Fruit fly (Drosophila melanogaster) Kc167 (cell line): ENCODE results near the gene CG4367.

Experiments used
- Myc ChIP-seq: fragments of >200 bp; optimal IDR thresholded peaks from 2 replicates; lab custom pipeline; 2017; ENCODE audit warnings: missing external identifiers
- Sin3A ChIP-seq: fragments of >200 bp; optimal IDR thresholded peaks from 2 replicates; lab custom pipeline; 2018; ENCODE audit warnings: missing external identifiers
- h ChIP-seq: fragments of >200 bp; optimal IDR thresholded peaks from 3 replicates; lab custom pipeline; 2018; ENCODE audit warnings: missing external identifiers
- insv ChIP-seq: fragments of >200 bp; optimal IDR thresholded peaks from 3 replicates; lab custom pipeline; 2018; ENCODE audit warnings: missing external identifiers
- psq ChIP-seq: fragments of >200 bp; optimal IDR thresholded peaks from 2 replicates; lab custom pipeline; 2017; ENCODE audit warnings: missing external identifiers
- ttk ChIP-seq: sonication (Bioruptor generic); optimal IDR thresholded peaks from 2 replicates; lab custom pipeline; 2017; ENCODE audit warnings: missing external identifiers

Gene CG4367

dm6 chr3R:20274521-20275294 lies 30.1 kb downstream of the CG4367 start:
- TF ChIP-seq Myc (lab: Kevin White, UChicago) (no peak), psq (lab: Kevin White, UChicago) (no peak), ttk (lab: Kevin White, UChicago) (no peak), Sin3A (no peak), insv (lab: Kevin White, UChicago) (no peak), h (lab: Kevin White, UChicago) (no peak)

dm6 chr3R:20273568-20273967 lies 31.2 kb downstream of the CG4367 start:
- no peak for TF ChIP-seq insv (lab: Kevin White, UChicago)
- TF ChIP-seq ttk (lab: Kevin White, UChicago), result no peak
- no peak for TF ChIP-seq h (lab: Kevin White, UChicago)
- TF ChIP-seq Sin3A, result no peak
- TF ChIP-seq psq (lab: Kevin White, UChicago), result no peak
- TF ChIP-seq Myc (lab: Kevin White, UChicago), result no peak

- TF ChIP-seq psq (lab: Kevin White, UChicago), result no peak
- no peak for TF ChIP-seq h (lab: Kevin White, UChicago)
Measured at dm6 chr3R:20265969-20266368, 38.8 kb downstream of the CG4367 start.

dm6 chr3R:20265239-20265846 lies 39.4 kb downstream of the CG4367 start:
- no peak for TF ChIP-seq insv (lab: Kevin White, UChicago)
- no peak for TF ChIP-seq Myc (lab: Kevin White, UChicago)
- no peak for TF ChIP-seq Sin3A
- no peak for TF ChIP-seq psq (lab: Kevin White, UChicago)
- TF ChIP-seq ttk (lab: Kevin White, UChicago), result no peak
- no peak for TF ChIP-seq h (lab: Kevin White, UChicago)

DNA sequence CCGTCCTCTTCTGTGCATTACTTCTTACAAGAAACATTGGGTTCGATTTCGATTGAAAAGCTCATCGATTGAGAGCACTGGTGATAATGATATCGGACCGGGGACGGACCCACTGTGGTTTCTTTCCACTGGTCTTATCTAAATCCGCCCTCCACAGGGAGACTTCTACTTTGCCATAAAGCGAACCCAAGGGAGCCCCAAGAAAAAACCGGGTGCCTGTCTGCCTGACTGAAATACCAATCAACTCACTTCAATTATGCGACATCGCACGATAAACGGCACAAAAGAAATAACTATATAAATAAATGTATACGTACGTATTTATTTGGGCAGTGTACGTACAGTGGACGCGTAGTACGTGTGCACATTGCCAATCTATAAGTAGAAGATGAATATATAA lies 40.0 kb downstream of the CG4367 start:
- TF ChIP-seq h (lab: Kevin White, UChicago) (no peak), Myc (lab: Kevin White, UChicago) (no peak), ttk (lab: Kevin White, UChicago) (no peak), insv (lab: Kevin White, UChicago) (no peak), psq (lab: Kevin White, UChicago) (no peak), Sin3A (no peak)

dm6 chr3R:20263793-20264483 lies 40.8 kb downstream of the CG4367 start:
- TF ChIP-seq Myc (lab: Kevin White, UChicago), result no peak
- TF ChIP-seq psq (lab: Kevin White, UChicago), result no peak
- TF ChIP-seq insv (lab: Kevin White, UChicago), result no peak
- no peak for TF ChIP-seq ttk (lab: Kevin White, UChicago)
- TF ChIP-seq Sin3A, result no peak
- no peak for TF ChIP-seq h (lab: Kevin White, UChicago)

DNA sequence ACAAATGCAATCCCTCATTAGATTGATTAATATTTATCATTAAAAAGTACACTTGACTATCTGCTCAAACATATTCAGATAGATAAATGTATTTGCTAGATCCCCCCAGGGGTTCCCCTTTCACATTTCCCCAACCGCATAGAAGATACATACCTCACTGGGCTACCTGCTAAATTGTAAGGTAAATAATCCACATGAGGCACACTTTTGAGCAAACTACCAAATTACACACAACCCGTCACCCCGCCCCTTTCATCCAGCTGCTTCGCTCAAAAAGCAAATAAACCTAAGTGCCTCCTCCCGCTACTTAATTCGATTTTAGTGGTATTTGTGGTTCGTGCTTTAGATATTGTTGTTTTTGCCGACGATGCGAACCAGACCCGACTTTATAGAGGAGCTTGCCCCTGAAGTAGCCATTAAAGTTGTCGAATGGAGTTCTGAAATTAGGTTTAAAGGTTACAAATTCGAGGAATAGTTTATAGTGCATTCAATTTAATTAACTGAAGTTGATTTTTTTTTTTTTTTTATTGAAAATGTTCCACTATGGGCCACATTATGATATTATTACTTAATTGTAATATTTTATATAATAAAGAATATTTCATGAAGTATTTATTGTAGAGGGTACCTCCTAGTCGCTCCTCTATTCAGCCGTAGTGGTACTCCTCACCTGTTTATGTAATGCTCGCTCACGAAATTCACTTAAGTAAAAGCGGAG lies 41.7 kb downstream of the CG4367 start:
- TF ChIP-seq psq (lab: Kevin White, UChicago), result no peak
- TF ChIP-seq h (lab: Kevin White, UChicago), result no peak
- TF ChIP-seq insv (lab: Kevin White, UChicago), result no peak
- TF ChIP-seq ttk (lab: Kevin White, UChicago), result no peak
- no peak for TF ChIP-seq Sin3A
- TF ChIP-seq Myc (lab: Kevin White, UChicago), result no peak

dm6 chr3R:20261969-20262334 lies 42.8 kb downstream of the CG4367 start:
- TF ChIP-seq Myc (lab: Kevin White, UChicago) (no peak), ttk (lab: Kevin White, UChicago) (no peak), h (lab: Kevin White, UChicago) (no peak), psq (lab: Kevin White, UChicago) (no peak), Sin3A (no peak), insv (lab: Kevin White, UChicago) (no peak)

DNA sequence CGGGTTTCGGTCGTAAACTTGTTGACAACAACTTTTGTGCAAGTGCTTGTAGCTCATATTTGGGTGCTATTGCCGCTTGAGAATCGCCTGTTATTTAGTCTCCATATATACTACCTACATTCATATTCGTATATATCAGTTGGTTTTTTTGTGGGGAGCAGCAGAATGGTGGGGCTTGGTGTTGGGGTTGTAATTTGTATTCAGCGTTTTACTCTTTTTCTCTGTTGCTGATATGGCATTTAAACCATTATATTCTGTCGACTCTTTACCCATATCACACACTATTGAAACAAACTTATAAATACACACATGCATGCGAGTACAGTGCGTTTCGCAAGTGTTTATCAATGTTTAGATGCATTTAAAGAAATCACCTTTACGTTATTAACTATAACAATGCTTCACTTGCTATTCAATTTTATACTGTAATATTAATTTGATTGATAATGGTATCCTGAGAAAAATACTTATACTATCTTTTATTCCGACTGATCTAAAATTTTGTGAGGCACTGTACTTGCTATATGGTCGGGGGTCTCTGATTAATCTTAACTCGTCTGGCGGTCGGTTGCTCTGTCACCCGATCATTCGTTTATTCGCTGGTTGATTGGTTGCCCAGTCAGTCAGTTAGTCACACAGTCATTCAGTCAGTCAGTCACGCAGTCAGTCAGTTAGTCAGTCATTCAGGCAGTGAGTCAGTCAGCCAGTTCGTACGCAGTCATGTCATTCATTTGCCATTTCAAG lies 43.4 kb downstream of the CG4367 start:
- no peak for TF ChIP-seq ttk (lab: Kevin White, UChicago)
- no peak for TF ChIP-seq Myc (lab: Kevin White, UChicago)
- TF ChIP-seq insv (lab: Kevin White, UChicago), result no peak
- TF ChIP-seq psq (lab: Kevin White, UChicago), result no peak
- no peak for TF ChIP-seq h (lab: Kevin White, UChicago)
- no peak for TF ChIP-seq Sin3A

dm6 chr3R:20260382-20260781 lies 44.4 kb downstream of the CG4367 start:
- TF ChIP-seq Sin3A (no peak), h (lab: Kevin White, UChicago) (no peak), psq (lab: Kevin White, UChicago) (no peak), ttk (lab: Kevin White, UChicago) (no peak), insv (lab: Kevin White, UChicago) (no peak), Myc (lab: Kevin White, UChicago) (no peak)
